Fruit fly (Drosophila melanogaster): Measurements from ENCODE around the gene yellow-e.

DNA sequence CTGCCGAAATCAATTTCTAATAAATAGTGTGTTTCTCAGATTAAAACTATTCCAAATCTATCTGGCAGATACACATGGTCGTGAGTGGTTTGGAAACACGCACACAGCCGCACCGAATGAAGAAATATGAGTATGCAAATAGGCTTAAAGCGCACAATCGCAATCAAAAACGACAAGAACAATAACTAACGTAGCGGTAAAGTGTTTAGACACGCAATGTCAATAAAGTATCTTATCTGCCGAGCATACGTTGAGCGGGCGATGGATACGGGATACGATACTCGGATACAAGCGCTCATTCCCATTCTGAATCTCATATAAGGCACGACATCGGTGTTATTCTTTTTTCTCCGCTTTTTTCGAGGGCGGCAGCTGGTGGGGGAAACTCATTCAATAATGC is 31.0 kb upstream of the yellow-e start:
- TF ChIP-seq br (GFP tag; optimal IDR thresholded peaks at IDR 0.05) (no peak), dl (GFP tag; optimal IDR thresholded peaks at IDR 0.05; ENCODE audit: insufficient read depth in 1 of 2, partially characterized antibody in 2 of 2) (no peak), Myc (optimal IDR thresholded peaks at IDR 0.05) (no peak), h (GFP tag; optimal IDR thresholded peaks at IDR 0.05) (no peak), Dfd (GFP tag; optimal IDR thresholded peaks at IDR 0.05) (no peak), CG32264 (GFP tag; optimal IDR thresholded peaks at IDR 0.05) (no peak), foxo (GFP tag; optimal IDR thresholded peaks at IDR 0.05) (no peak), pan (optimal IDR thresholded peaks at IDR 0.05) (no peak), psq (GFP tag; optimal IDR thresholded peaks at IDR 0.05) (no peak), N (GFP tag; optimal IDR thresholded peaks at IDR 0.05) (no peak), Hr78 (GFP tag; optimal IDR thresholded peaks at IDR 0.05) (no peak)

All from whole organism, wandering third instar larva.